Fruit fly (Drosophila melanogaster): Measurements from ENCODE around the gene Ag5r.

- TF ChIP-seq CG17802 (tag; optimal IDR thresholded peaks at IDR 0.05) (no peak), vnd (GFP tag; IDR thresholded peaks at IDR 0.05; ENCODE audit: partially characterized antibody) (no peak), Bgb (GFP tag; IDR thresholded peaks at IDR 0.05; ENCODE audit: partially characterized antibody) (no peak)
Observed at dm6 chrX:14776474-14776873, 9.9 kb downstream of the Ag5r start, which contains the start of gene CG5347.
